Fruit fly (Drosophila melanogaster) whole organism, adult: ENCODE measurements around the gene Cyp4c3.

ENCODE experiments used
- CG1620 ChIP-seq: fragments of 200-800 bp; sonication (Bioruptor generic); optimal IDR thresholded peaks from 2 replicates; lab custom pipeline; 2016; ENCODE audit warnings: missing biosample characterization, missing genetic modification characterization
- cic ChIP-seq: fragments of 200-800 bp; sonication (Bioruptor generic); optimal IDR thresholded peaks from 2 replicates; lab custom pipeline; 2017; ENCODE audit warnings: missing biosample characterization, mild to moderate bottlenecking, missing genetic modification characterization, moderate library complexity
- cnc ChIP-seq, 2 experiments: fragments of >200 bp; optimal IDR thresholded peaks; 2 replicates each; lab custom pipeline; 2017
- ovo ChIP-seq: fragments of 200-800 bp; sonication (Bioruptor generic); optimal IDR thresholded peaks from 2 replicates; lab custom pipeline; 2016; ENCODE audit warnings: missing biosample characterization, missing genetic modification characterization
- toe ChIP-seq: fragments of 200-800 bp; sonication (Bioruptor generic); optimal IDR thresholded peaks from 2 replicates; lab custom pipeline; 2016; ENCODE audit warnings: missing biosample characterization, missing genetic modification characterization

- TF ChIP-seq cic (GFP tag; lab: Kevin White, UChicago) (no peak), toe (no peak), cnc (optimal IDR thresholded peaks at IDR 0.05; lab: Kevin White, UChicago) (no peak), CG1620 (GFP tag; lab: Kevin White, UChicago) (no peak), ovo (no peak)
Observed at dm6 chr3R:30874679-30875078, 19.2 kb upstream of the Cyp4c3 start.
